Worm (Caenorhabditis elegans) whole organism, L3 larva: ENCODE measurements around the gene Y53G8AR.1.

Experiments
- R02D3.7 ChIP-seq: fragments of 150-350 bp; optimal IDR thresholded peaks from 2 replicates; lab custom pipeline; 2014; ENCODE audit warnings: missing biosample characterization, missing genetic modification characterization
- aly-2 ChIP-seq: fragments of 150-350 bp; optimal IDR thresholded peaks from 2 replicates; lab custom pipeline; 2014; ENCODE audit warnings: missing biosample characterization, missing genetic modification characterization
- ama-1 ChIP-seq: fragments of 150-350 bp; optimal IDR thresholded peaks from 2 replicates; lab custom pipeline; 2018
- ceh-28 ChIP-seq: fragments of 150-350 bp; optimal IDR thresholded peaks from 2 replicates; lab custom pipeline; 2014; ENCODE audit warnings: missing biosample characterization, missing genetic modification reagents, missing genetic modification characterization
- ceh-82 ChIP-seq: fragments of 150-350 bp; optimal IDR thresholded peaks from 2 replicates; lab custom pipeline; 2014; ENCODE audit warnings: missing biosample characterization, missing genetic modification characterization
- daf-12 ChIP-seq: fragments of 150-350 bp; optimal IDR thresholded peaks from 2 replicates; lab custom pipeline; 2014; ENCODE audit warnings: missing biosample characterization, missing genetic modification reagents, missing genetic modification characterization
- egl-27 ChIP-seq: sonication (generic microtip); optimal IDR thresholded peaks from 4 replicates; lab custom pipeline; 2017; ENCODE audit warnings: missing biosample characterization, missing genetic modification reagents, missing genetic modification characterization
- elt-1 ChIP-seq: fragments of 150-350 bp; optimal IDR thresholded peaks from 2 replicates; lab custom pipeline; 2014; ENCODE audit warnings: missing biosample characterization, missing genetic modification characterization
- elt-2 ChIP-seq: sonication (generic microtip); optimal IDR thresholded peaks from 2 replicates; lab custom pipeline; 2016; ENCODE audit warnings: missing genetic modification reagents, mild to moderate bottlenecking, missing genetic modification characterization, missing compliant biosample characterization
- elt-3 ChIP-seq, 3 experiments: fragments of 150-350 bp in 1 of 3; sonication (generic microtip) in 2 of 3; optimal IDR thresholded peaks; 2 replicates in 2 of 3; 4 replicates in 1 of 3; lab custom pipeline; 2014 to 2017; ENCODE audit warnings: missing biosample characterization in 3 of 3, missing genetic modification characterization in 3 of 3
- eor-1 ChIP-seq, 2 experiments: fragments of 150-350 bp; optimal IDR thresholded peaks; 2 replicates each; lab custom pipeline; 2014 to 2018; ENCODE audit warnings: missing biosample characterization in 2 of 2, missing genetic modification characterization in 2 of 2
- fkh-10 ChIP-seq: sonication (generic microtip); optimal IDR thresholded peaks from 2 replicates; lab custom pipeline; 2017; ENCODE audit warnings: missing biosample characterization, missing genetic modification reagents, missing genetic modification characterization
- fkh-2 ChIP-seq: fragments of 150-350 bp; optimal IDR thresholded peaks from 2 replicates; lab custom pipeline; 2014; ENCODE audit warnings: missing biosample characterization, missing genetic modification reagents, missing genetic modification characterization
- fos-1 ChIP-seq: fragments of 150-350 bp; optimal IDR thresholded peaks from 2 replicates; lab custom pipeline; 2014; ENCODE audit warnings: missing biosample characterization, missing genetic modification characterization
- hmg-11 ChIP-seq: sonication (generic microtip); optimal IDR thresholded peaks from 2 replicates; lab custom pipeline; 2016; ENCODE audit warnings: missing genetic modification characterization, missing compliant biosample characterization
- jun-1 ChIP-seq: fragments of 150-350 bp; optimal IDR thresholded peaks from 2 replicates; lab custom pipeline; 2014; ENCODE audit warnings: missing biosample characterization, missing genetic modification reagents, missing genetic modification characterization
- lin-15B ChIP-seq: fragments of 150-350 bp; optimal IDR thresholded peaks from 2 replicates; lab custom pipeline; 2014; ENCODE audit warnings: missing biosample characterization, missing genetic modification characterization
- lin-39 ChIP-seq: fragments of 150-350 bp; optimal IDR thresholded peaks from 2 replicates; lab custom pipeline; 2018; ENCODE audit warnings: missing biosample characterization, missing genetic modification reagents, missing genetic modification characterization
- lsy-12 ChIP-seq: sonication (generic microtip); optimal IDR thresholded peaks from 2 replicates; lab custom pipeline; 2016; ENCODE audit warnings: mild to moderate bottlenecking, missing genetic modification characterization, missing compliant biosample characterization
- mdl-1 ChIP-seq: fragments of 150-350 bp; optimal IDR thresholded peaks from 2 replicates; lab custom pipeline; 2014; ENCODE audit warnings: missing biosample characterization, missing genetic modification characterization
- mml-1 ChIP-seq: fragments of 150-350 bp; sonication (generic microtip); optimal IDR thresholded peaks from 3 replicates; lab custom pipeline; 2014; ENCODE audit warnings: missing biosample characterization, missing genetic modification characterization
- nfya-1 ChIP-seq: sonication (generic microtip); optimal IDR thresholded peaks from 2 replicates; lab custom pipeline; 2017; ENCODE audit warnings: missing genetic modification characterization, mild to moderate bottlenecking, missing compliant biosample characterization, antibody characterized with exemption, moderate library complexity; ENCODE audit not compliant: insufficient read depth
- nhr-11 ChIP-seq: fragments of 150-350 bp; optimal IDR thresholded peaks from 2 replicates; lab custom pipeline; 2014; ENCODE audit warnings: missing biosample characterization, missing genetic modification characterization
- nhr-12 ChIP-seq: fragments of 150-350 bp; optimal IDR thresholded peaks from 2 replicates; lab custom pipeline; 2014; ENCODE audit warnings: missing biosample characterization, missing genetic modification characterization
- nhr-23 ChIP-seq: fragments of 150-350 bp; optimal IDR thresholded peaks from 2 replicates; lab custom pipeline; 2014; ENCODE audit warnings: missing biosample characterization, missing genetic modification reagents, missing genetic modification characterization
- nhr-25 ChIP-seq: sonication (generic microtip); optimal IDR thresholded peaks from 2 replicates; lab custom pipeline; 2017; ENCODE audit warnings: missing biosample characterization, missing genetic modification characterization
- nhr-43 ChIP-seq: sonication (generic microtip); optimal IDR thresholded peaks from 2 replicates; lab custom pipeline; 2016; ENCODE audit warnings: mild to moderate bottlenecking, missing genetic modification characterization, missing compliant biosample characterization; ENCODE audit not compliant: poor library complexity, severe bottlenecking
- nhr-67 ChIP-seq: fragments of 150-350 bp; optimal IDR thresholded peaks from 2 replicates; lab custom pipeline; 2014; ENCODE audit warnings: missing biosample characterization, missing genetic modification characterization
- nhr-76 ChIP-seq: fragments of 150-350 bp; sonication (generic microtip); optimal IDR thresholded peaks from 5 replicates; lab custom pipeline; 2014; ENCODE audit warnings: missing biosample characterization, missing genetic modification characterization
- pha-4 ChIP-seq: fragments of 150-350 bp; optimal IDR thresholded peaks from 2 replicates; lab custom pipeline; 2014; ENCODE audit warnings: missing biosample characterization, missing genetic modification reagents, missing genetic modification characterization
- pqm-1 ChIP-seq: fragments of 150-350 bp; optimal IDR thresholded peaks from 2 replicates; lab custom pipeline; 2017; ENCODE audit warnings: missing biosample characterization, missing genetic modification characterization, inconsistent platforms
- sea-2 ChIP-seq: fragments of 150-350 bp; sonication (generic microtip); optimal IDR thresholded peaks from 4 replicates; lab custom pipeline; 2014; ENCODE audit warnings: missing biosample characterization, missing genetic modification reagents, missing genetic modification characterization
- skn-1 ChIP-seq: fragments of 150-350 bp; optimal IDR thresholded peaks from 2 replicates; lab custom pipeline; 2014; ENCODE audit warnings: missing biosample characterization, missing genetic modification characterization
- snpc-4 ChIP-seq: fragments of 150-350 bp; optimal IDR thresholded peaks from 2 replicates; lab custom pipeline; 2014; ENCODE audit warnings: missing biosample characterization, missing genetic modification characterization
- tbx-2 ChIP-seq: sonication (generic microtip); optimal IDR thresholded peaks from 2 replicates; lab custom pipeline; 2016; ENCODE audit warnings: mild to moderate bottlenecking, missing genetic modification characterization, missing compliant biosample characterization
- unc-39 ChIP-seq: sonication (generic microtip); optimal IDR thresholded peaks from 4 replicates; lab custom pipeline; 2017; ENCODE audit warnings: missing biosample characterization, missing genetic modification characterization
- zag-1 ChIP-seq: fragments of 150-350 bp; optimal IDR thresholded peaks from 2 replicates; lab custom pipeline; 2014; ENCODE audit warnings: missing biosample characterization, missing genetic modification characterization
- ztf-11 ChIP-seq: fragments of 150-350 bp; optimal IDR thresholded peaks from 2 replicates; lab custom pipeline; 2014; ENCODE audit warnings: missing biosample characterization, missing genetic modification characterization
- ztf-4 ChIP-seq: fragments of 150-350 bp; optimal IDR thresholded peaks from 2 replicates; lab custom pipeline; 2014; ENCODE audit warnings: missing biosample characterization, missing genetic modification characterization

Y53G8AR.1 gene

ce11 chrIII:3322317-3323010 is 10.4 kb upstream of the Y53G8AR.1 start, which contains the start of gene phf-15:
TSS of gene phf-15 (plus strand) at chrIII:3322853.
- TF ChIP-seq ceh-28 (tag; lab: Kevin White, UChicago) (peak; percentile 2), nhr-76 (tag; lab: Kevin White, UChicago) (no peak), ztf-4 (tag; lab: Kevin White, UChicago) (no peak), nfya-1 (peak; percentile 4), lin-15B (tag; lab: Kevin White, UChicago) (peak; percentile 11)

DNA sequence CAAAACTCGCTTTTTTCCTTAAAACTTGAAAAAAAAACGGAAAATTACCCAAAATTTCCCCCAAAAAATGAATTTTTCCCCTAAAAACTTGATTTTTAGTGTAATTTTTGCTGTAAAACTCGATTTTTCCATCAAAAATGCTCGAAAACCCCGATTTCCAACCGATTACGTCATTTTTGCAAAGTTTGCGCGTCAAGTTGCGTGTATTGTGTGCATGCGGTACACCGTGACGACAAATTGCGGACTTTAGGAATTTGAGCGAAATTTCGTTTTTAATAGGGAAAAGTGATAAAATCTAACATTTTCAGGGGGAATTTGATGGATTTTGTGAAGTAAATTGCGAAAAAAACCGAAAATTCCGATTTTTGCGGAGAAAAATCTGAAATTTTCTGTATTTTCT is 8.9 kb upstream of the Y53G8AR.1 start:
- TF ChIP-seq lin-15B (tag; lab: Kevin White, UChicago) (peak; percentile 75), lsy-12 (tag; lab: Kevin White, UChicago) (no peak), nhr-67 (tag; lab: Kevin White, UChicago) (no peak), nfya-1 (peak; percentile 76), elt-2 (tag; lab: Kevin White, UChicago) (peak; percentile 15), fkh-10 (GFP tag; lab: Kevin White, UChicago) (no peak), eor-1 (tag; optimal IDR thresholded peaks at IDR 0.05; lab: Kevin White, UChicago) (peak in 1 of 2 experiments; percentile 20), skn-1 (tag; lab: Kevin White, UChicago) (no peak), nhr-25 (peak; percentile 44), pha-4 (tag; lab: Kevin White, UChicago) (peak; percentile 75), lin-39 (tag; lab: Kevin White, UChicago) (peak; percentile 42), nhr-12 (tag; lab: Kevin White, UChicago) (no peak), pqm-1 (tag; lab: Kevin White, UChicago) (no peak), unc-39 (tag; lab: Kevin White, UChicago) (no peak), nhr-23 (peak; percentile 54), ama-1 (peak; percentile 78)

DNA sequence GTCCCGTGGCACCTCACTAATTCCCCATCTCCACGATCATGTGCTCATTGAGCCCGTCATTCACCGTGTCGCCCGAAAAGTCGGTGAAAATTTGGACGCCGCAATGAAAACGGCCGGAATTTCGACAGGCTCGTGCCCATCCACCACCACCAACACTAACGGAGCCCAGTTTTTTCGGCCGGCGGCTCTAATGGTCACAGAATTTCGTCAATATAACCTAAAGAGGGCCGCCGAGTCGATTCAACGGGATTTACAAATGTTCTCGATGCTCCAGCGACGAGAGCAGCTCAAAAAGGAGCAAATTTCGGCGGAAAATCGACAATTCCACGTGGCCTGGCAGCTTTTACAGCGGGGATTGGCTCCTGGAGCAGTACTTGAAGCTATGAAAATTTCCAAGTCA is 3.4 kb upstream of the Y53G8AR.1 start:
- TF ChIP-seq elt-3 (tag; optimal IDR thresholded peaks at IDR 0.05; lab: Kevin White, UChicago) (no peak), R02D3.7 (tag; lab: Kevin White, UChicago) (no peak), ztf-11 (tag; lab: Kevin White, UChicago) (no peak), nhr-25 (no peak), aly-2 (tag; lab: Kevin White, UChicago) (no peak), nhr-76 (tag; lab: Kevin White, UChicago) (no peak), daf-12 (no peak), fkh-10 (GFP tag; lab: Kevin White, UChicago) (no peak), mml-1 (tag; lab: Kevin White, UChicago) (no peak), tbx-2 (no peak), ama-1 (no peak), fkh-2 (no peak), nfya-1 (no peak), zag-1 (no peak), lin-15B (tag; lab: Kevin White, UChicago) (no peak), lin-39 (tag; lab: Kevin White, UChicago) (no peak), sea-2 (GFP tag; lab: Kevin White, UChicago) (no peak), nhr-23 (no peak), skn-1 (tag; lab: Kevin White, UChicago) (no peak)
- TF ChIP-seq, all 47 proteins: peak for 0

ce11 chrIII:3331767-3332166 is 1.1 kb upstream of the Y53G8AR.1 start:
- no peak for TF ChIP-seq pqm-1 (tag; lab: Kevin White, UChicago)
- TF ChIP-seq lin-15B (tag; lab: Kevin White, UChicago), result no peak
- TF ChIP-seq zag-1, result no peak
- no peak for TF ChIP-seq elt-3 (tag; optimal IDR thresholded peaks at IDR 0.05; lab: Kevin White, UChicago)
- no peak for TF ChIP-seq mdl-1 (tag; lab: Kevin White, UChicago)
- TF ChIP-seq fos-1 (tag; lab: Kevin White, UChicago), result no peak
- no peak for TF ChIP-seq sea-2 (GFP tag; lab: Kevin White, UChicago)
- TF ChIP-seq, all 47 proteins: peak for 0

DNA sequence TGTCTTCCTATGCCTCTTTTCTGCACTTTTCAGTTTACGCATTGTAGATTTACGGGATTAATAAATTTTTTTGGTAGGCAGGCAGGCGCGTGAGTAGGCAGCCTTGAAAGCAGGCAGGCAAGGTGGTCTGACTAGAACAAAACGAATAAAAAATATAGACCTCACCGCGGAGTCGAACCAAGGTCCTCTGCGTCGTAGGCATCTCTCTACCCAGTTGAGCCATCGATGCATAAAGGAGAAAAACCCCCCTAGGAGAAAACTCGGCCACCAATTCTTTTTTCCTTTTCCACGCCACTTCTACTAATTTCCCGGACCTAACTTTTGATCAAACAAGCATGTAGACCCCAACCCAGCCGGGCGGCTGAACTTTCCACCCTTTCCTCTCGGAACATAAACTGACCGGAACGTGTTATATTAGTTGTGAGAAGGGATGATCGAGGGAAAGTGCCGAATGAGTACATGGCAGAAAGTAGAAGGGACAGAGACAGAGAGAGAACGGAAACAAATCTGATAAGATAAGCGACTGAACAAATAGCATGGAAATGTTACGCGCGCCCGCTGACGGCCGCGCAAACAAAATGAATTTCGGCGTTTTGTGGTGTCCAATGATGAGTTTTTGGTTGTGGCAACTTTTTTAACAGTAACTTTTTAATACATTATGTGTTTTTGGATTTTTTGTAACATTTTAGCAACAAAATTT is 6.6 kb downstream of the Y53G8AR.1 start:
- TF ChIP-seq hmg-11 (no peak), elt-1 (tag; lab: Kevin White, UChicago) (no peak), nhr-43 (tag; lab: Kevin White, UChicago) (peak; percentile 45), skn-1 (tag; lab: Kevin White, UChicago) (no peak), elt-2 (tag; lab: Kevin White, UChicago) (peak; percentile 41), zag-1 (no peak), ceh-82 (tag; lab: Kevin White, UChicago) (no peak), eor-1 (tag; optimal IDR thresholded peaks at IDR 0.05; lab: Kevin White, UChicago) (no peak), ztf-11 (tag; lab: Kevin White, UChicago) (no peak), pha-4 (tag; lab: Kevin White, UChicago) (peak; percentile 23), nhr-23 (peak; percentile 61), jun-1 (tag; lab: Kevin White, UChicago) (no peak), lin-39 (tag; lab: Kevin White, UChicago) (no peak), nfya-1 (no peak), mdl-1 (tag; lab: Kevin White, UChicago) (no peak), R02D3.7 (tag; lab: Kevin White, UChicago) (no peak), fkh-2 (no peak), ama-1 (no peak), mml-1 (tag; lab: Kevin White, UChicago) (no peak), lsy-12 (tag; lab: Kevin White, UChicago) (no peak), snpc-4 (tag; lab: Kevin White, UChicago) (no peak), egl-27 (tag; lab: Kevin White, UChicago) (no peak), nhr-11 (tag; lab: Kevin White, UChicago) (no peak), pqm-1 (tag; lab: Kevin White, UChicago) (no peak), daf-12 (no peak)
